Worm (Caenorhabditis elegans) whole organism, L4 larva: Measurements from ENCODE around the gene fox-1.

Experiments
- F10B5.3 ChIP-seq: sonication (generic microtip); optimal IDR thresholded peaks from 2 replicates; lab custom pipeline; 2016; ENCODE audit warnings: mild to moderate bottlenecking, missing genetic modification characterization, missing compliant biosample characterization
- F37D6.2 ChIP-seq: sonication (generic microtip); optimal IDR thresholded peaks from 2 replicates; lab custom pipeline; 2016; ENCODE audit warnings: mild to moderate bottlenecking, missing genetic modification characterization, missing compliant biosample characterization
- T20F7.1 ChIP-seq: fragments of 200-800 bp; sonication (Bioruptor generic); optimal IDR thresholded peaks from 2 replicates; lab custom pipeline; 2018; ENCODE audit warnings: mild to moderate bottlenecking, missing genetic modification characterization, missing compliant biosample characterization
- ZK337.2 ChIP-seq: fragments of 200-800 bp; sonication (Bioruptor generic); IDR thresholded peaks from 2 replicates; pipeline ENCODE4 v1.3.6; 2022; ENCODE audit warnings: missing genetic modification reagents, missing genetic modification characterization, missing compliant biosample characterization
- aha-1 ChIP-seq: fragments of 150-350 bp; peaks from one replicate; lab custom pipeline; 2014; ENCODE audit warnings: missing biosample characterization, missing genetic modification characterization
- aly-2 ChIP-seq: sonication (generic microtip); optimal IDR thresholded peaks from 2 replicates; lab custom pipeline; 2018; ENCODE audit warnings: missing biosample characterization, missing genetic modification characterization
- arid-1 ChIP-seq: fragments of 200-800 bp; sonication (Bioruptor generic); conservative IDR thresholded peaks from 2 replicates; pipeline ENCODE4 v1.3.6; 2022; ENCODE audit warnings: missing genetic modification reagents, missing genetic modification characterization, missing compliant biosample characterization
- attf-4 ChIP-seq: sonication (generic microtip); optimal IDR thresholded peaks from 3 replicates; lab custom pipeline; 2017; ENCODE audit warnings: missing biosample characterization, missing genetic modification characterization
- ceh-28 ChIP-seq: fragments of 150-350 bp; optimal IDR thresholded peaks from 2 replicates; lab custom pipeline; 2014; ENCODE audit warnings: missing biosample characterization, missing genetic modification reagents, missing genetic modification characterization
- ceh-82 ChIP-seq: sonication (generic microtip); optimal IDR thresholded peaks from 2 replicates; lab custom pipeline; 2017; ENCODE audit warnings: missing biosample characterization, missing genetic modification characterization
- daf-16 ChIP-seq, 3 experiments: sonication (generic microtip); optimal IDR thresholded peaks; 2 replicates each; lab custom pipeline; 2016 to 2017; ENCODE audit warnings: missing genetic modification characterization in 3 of 3, missing genetic modification reagents in 3 of 3, mild to moderate bottlenecking in 2 of 3, missing compliant biosample characterization in 2 of 3, missing biosample characterization in 1 of 3, moderate library complexity in 1 of 3
- dmd-6 ChIP-seq: fragments of 200-800 bp; sonication (Bioruptor generic); IDR thresholded peaks from 2 replicates; pipeline ENCODE4 v1.3.6; 2022; ENCODE audit warnings: missing genetic modification reagents, missing genetic modification characterization, missing compliant biosample characterization
- dpl-1 ChIP-seq: fragments of 150-350 bp; optimal IDR thresholded peaks from 2 replicates; lab custom pipeline; 2014; ENCODE audit warnings: missing biosample characterization, missing genetic modification reagents, missing genetic modification characterization
- egl-43 ChIP-seq: fragments of 200-800 bp; sonication (Bioruptor generic); IDR thresholded peaks from 2 replicates; pipeline ENCODE4 v1.3.6; 2022; ENCODE audit warnings: missing genetic modification reagents, missing genetic modification characterization, missing compliant biosample characterization
- fkh-10 ChIP-seq: fragments of 150-350 bp; optimal IDR thresholded peaks from 2 replicates; lab custom pipeline; 2014; ENCODE audit warnings: missing biosample characterization, missing genetic modification reagents, missing genetic modification characterization
- hif-1 ChIP-seq, 2 experiments: sonication (generic microtip); optimal IDR thresholded peaks; 2 replicates each; lab custom pipeline; 2016 to 2017; ENCODE audit warnings: missing compliant biosample characterization in 2 of 2, missing genetic modification characterization in 2 of 2, missing genetic modification reagents in 2 of 2, missing genotype in 2 of 2, mild to moderate bottlenecking in 1 of 2
- hlh-11 ChIP-seq: fragments of 200-800 bp; sonication (Bioruptor generic); optimal IDR thresholded peaks from 2 replicates; lab custom pipeline; 2018; ENCODE audit warnings: mild to moderate bottlenecking, missing genetic modification characterization, missing compliant biosample characterization
- hlh-30 ChIP-seq: sonication (generic microtip); optimal IDR thresholded peaks from 2 replicates; lab custom pipeline; 2017; ENCODE audit warnings: antibody characterized with exemption, mild to moderate bottlenecking, missing genetic modification characterization, missing compliant biosample characterization; ENCODE audit not compliant: insufficient read depth
- hmg-1.1 ChIP-seq: fragments of 200-800 bp; sonication (Bioruptor generic); IDR thresholded peaks from 2 replicates; pipeline ENCODE4 v1.3.6; 2022; ENCODE audit warnings: missing genetic modification reagents, missing genetic modification characterization, missing compliant biosample characterization
- lin-1 ChIP-seq: fragments of 200-800 bp; sonication (Bioruptor generic); IDR thresholded peaks from 2 replicates; pipeline ENCODE4 v1.3.6; 2022; ENCODE audit warnings: missing genetic modification reagents, missing genetic modification characterization, missing compliant biosample characterization
- lin-13 ChIP-seq: fragments of 150-350 bp; optimal IDR thresholded peaks from 2 replicates; lab custom pipeline; 2014; ENCODE audit warnings: missing biosample characterization, missing genetic modification reagents, missing genetic modification characterization
- lin-38 ChIP-seq: fragments of 200-800 bp; sonication (Bioruptor generic); IDR thresholded peaks from 2 replicates; pipeline ENCODE4 v1.3.6; 2022; ENCODE audit warnings: missing genetic modification reagents, missing genetic modification characterization, missing compliant biosample characterization
- lir-3 ChIP-seq: sonication (generic microtip); optimal IDR thresholded peaks from 2 replicates; lab custom pipeline; 2016; ENCODE audit warnings: mild to moderate bottlenecking, missing genetic modification characterization, missing compliant biosample characterization
- lsy-2 ChIP-seq, 2 experiments: fragments of 150-350 bp in 1 of 2; sonication (generic microtip) in 1 of 2; optimal IDR thresholded peaks; 2 replicates each; lab custom pipeline; 2014 to 2017; ENCODE audit warnings: missing biosample characterization in 2 of 2, missing genetic modification characterization in 2 of 2
- mep-1 ChIP-seq: fragments of 150-350 bp; sonication (generic microtip); optimal IDR thresholded peaks from 3 replicates; lab custom pipeline; 2014; ENCODE audit warnings: missing biosample characterization, missing genetic modification characterization
- mxl-2 ChIP-seq: fragments of 200-800 bp; sonication (Bioruptor generic); conservative IDR thresholded peaks from 2 replicates; pipeline ENCODE4 v1.3.6; 2022; ENCODE audit warnings: missing genetic modification reagents, missing genetic modification characterization, missing compliant biosample characterization
- mxl-3 ChIP-seq: fragments of 200-800 bp; sonication (Bioruptor generic); optimal IDR thresholded peaks from 2 replicates; lab custom pipeline; 2018; ENCODE audit warnings: mild to moderate bottlenecking, missing genetic modification characterization, missing compliant biosample characterization
- nhr-28 ChIP-seq: fragments of 150-350 bp; optimal IDR thresholded peaks from 2 replicates; lab custom pipeline; 2014; ENCODE audit warnings: missing biosample characterization, missing genetic modification characterization
- nhr-6 ChIP-seq: fragments of 150-350 bp; optimal IDR thresholded peaks from 2 replicates; lab custom pipeline; 2014; ENCODE audit warnings: missing biosample characterization, missing genetic modification characterization
- nhr-77 ChIP-seq: fragments of 150-350 bp; optimal IDR thresholded peaks from 2 replicates; lab custom pipeline; 2014; ENCODE audit warnings: missing biosample characterization, missing genetic modification characterization
- php-3 ChIP-seq: fragments of 200-800 bp; sonication (Bioruptor generic); IDR thresholded peaks from 2 replicates; pipeline ENCODE4 v1.3.6; 2022; ENCODE audit warnings: missing genetic modification reagents, missing genetic modification characterization, missing compliant biosample characterization
- pqm-1 ChIP-seq: sonication (generic microtip); optimal IDR thresholded peaks from 2 replicates; lab custom pipeline; 2017; ENCODE audit warnings: missing biosample characterization, missing genetic modification characterization
- snpc-1.2 ChIP-seq: fragments of 200-800 bp; sonication (Bioruptor generic); IDR thresholded peaks from 2 replicates; pipeline ENCODE4 v1.3.6; 2022; ENCODE audit warnings: missing genetic modification reagents, missing genetic modification characterization, missing compliant biosample characterization
- tag-97 ChIP-seq: fragments of 200-800 bp; sonication (Bioruptor generic); IDR thresholded peaks from 2 replicates; pipeline ENCODE4 v1.3.6; 2022; ENCODE audit warnings: missing genetic modification characterization, missing compliant biosample characterization
- unc-130 ChIP-seq: sonication (generic microtip); optimal IDR thresholded peaks from 2 replicates; lab custom pipeline; 2016; ENCODE audit warnings: missing genetic modification reagents, missing genetic modification characterization, missing compliant biosample characterization
- unc-39 ChIP-seq: sonication (generic microtip); optimal IDR thresholded peaks from 2 replicates; lab custom pipeline; 2017; ENCODE audit warnings: missing biosample characterization, missing genetic modification characterization
- zfp-2 ChIP-seq: sonication (generic microtip); optimal IDR thresholded peaks from 2 replicates; lab custom pipeline; 2016; ENCODE audit warnings: mild to moderate bottlenecking, missing genetic modification characterization, missing compliant biosample characterization
- zfp-3 ChIP-seq: fragments of 200-800 bp; sonication (Bioruptor generic); conservative IDR thresholded peaks from 2 replicates; pipeline ENCODE4 v1.3.6; 2022; ENCODE audit warnings: missing genetic modification reagents, missing genetic modification characterization, missing compliant biosample characterization
- zip-11 ChIP-seq: fragments of 200-800 bp; sonication (Bioruptor generic); IDR thresholded peaks from 2 replicates; pipeline ENCODE4 v1.3.6; 2022; ENCODE audit warnings: missing genetic modification characterization, missing compliant biosample characterization
- zip-2 ChIP-seq: fragments of 150-350 bp; optimal IDR thresholded peaks from 2 replicates; lab custom pipeline; 2014; ENCODE audit warnings: missing biosample characterization, missing genetic modification characterization
- ztf-11 ChIP-seq: fragments of 150-350 bp; optimal IDR thresholded peaks from 2 replicates; lab custom pipeline; 2014; ENCODE audit warnings: missing biosample characterization, missing genetic modification characterization
- ztf-7 ChIP-seq: fragments of 150-350 bp; optimal IDR thresholded peaks from 2 replicates; lab custom pipeline; 2014; ENCODE audit warnings: missing biosample characterization, missing genetic modification characterization

Gene fox-1

DNA sequence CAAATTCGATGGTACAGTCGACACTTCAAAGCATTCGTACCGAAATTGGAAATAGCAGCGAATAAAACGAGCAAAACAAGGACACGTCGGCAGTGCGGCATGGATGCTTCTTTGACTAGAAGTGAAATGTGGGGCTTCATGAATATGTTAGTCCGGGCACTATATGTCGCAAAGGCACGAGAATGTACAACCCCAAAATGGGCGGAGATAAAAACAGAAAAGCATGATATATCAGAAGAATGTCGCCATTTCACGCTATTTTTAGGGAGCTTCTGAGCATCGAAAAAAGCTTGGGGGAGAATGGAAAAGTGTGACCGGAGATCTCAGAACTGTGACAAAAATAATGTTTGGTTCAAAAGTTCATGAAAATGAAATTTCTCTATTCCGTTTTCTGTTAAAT lies 16.4 kb downstream of the fox-1 start, which contains the start of gene T07D1.3:
Gene T07D1.3 (minus strand): TSS at position 101 of the 400 bp plus-strand sequence.
- TF ChIP-seq zfp-3 (no peak), ztf-11 (no peak), attf-4 (tag; lab: Kevin White, UChicago) (no peak), mxl-3 (GFP tag; lab: Kevin White, UChicago) (no peak), ZK337.2 (GFP tag; lab: Robert Waterston, UW) (no peak), tag-97 (GFP tag; lab: Robert Waterston, UW) (no peak), ceh-82 (tag; lab: Kevin White, UChicago) (no peak), mxl-2 (no peak), zfp-2 (no peak), nhr-6 (tag; lab: Kevin White, UChicago) (no peak), egl-43 (no peak)

DNA sequence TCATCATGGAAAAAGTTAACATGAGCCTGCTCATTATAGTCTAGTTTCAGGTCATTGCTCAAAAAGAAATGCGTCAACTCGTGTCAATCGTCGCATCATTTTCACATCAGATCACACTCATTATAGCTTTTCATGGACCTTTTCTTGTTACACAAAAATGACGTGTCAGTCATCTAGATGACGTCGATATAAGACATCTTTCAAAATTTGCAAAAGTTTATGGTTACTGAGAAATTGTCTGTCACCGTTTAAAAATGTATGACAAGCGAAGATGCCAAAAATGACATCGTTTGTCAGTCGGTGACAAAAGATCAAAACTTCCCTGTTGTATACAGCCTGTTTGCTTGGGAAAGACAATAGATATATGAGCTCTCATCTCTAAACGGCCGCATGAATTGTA lies 18.5 kb downstream of the fox-1 start:
- TF ChIP-seq aha-1 (tag; lab: Kevin White, UChicago) (peak; percentile 88), hmg-1.1 (GFP tag; lab: Robert Waterston, UW) (no peak)

DNA sequence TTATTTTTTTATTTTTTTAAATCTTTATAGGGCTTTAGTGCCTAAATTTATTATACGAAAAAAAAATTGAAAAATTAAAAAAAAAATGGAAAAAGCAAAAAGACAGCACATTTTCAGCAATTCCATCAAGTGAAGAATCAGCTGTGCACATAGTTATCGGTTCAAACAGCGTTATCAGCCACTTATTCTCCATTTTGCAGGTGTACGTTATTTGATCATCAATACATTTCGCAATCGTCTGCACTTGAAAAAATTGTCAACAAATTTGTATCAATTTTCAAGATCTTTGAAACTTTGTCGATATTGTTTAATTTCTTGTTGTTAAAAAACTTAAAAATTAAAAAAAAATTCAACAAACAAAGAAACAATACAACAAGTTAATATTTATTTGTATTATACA lies 20.0 kb downstream of the fox-1 start:
- no peak for TF ChIP-seq aly-2 (tag; lab: Kevin White, UChicago)
- peak; percentile 46 for TF ChIP-seq nhr-77 (tag; lab: Kevin White, UChicago)
- no peak for TF ChIP-seq snpc-1.2 (GFP tag; lab: Robert Waterston, UW)
- TF ChIP-seq pqm-1 (tag; lab: Kevin White, UChicago), result peak; percentile 67
- TF ChIP-seq fkh-10 (GFP tag; lab: Kevin White, UChicago), result no peak
- TF ChIP-seq lsy-2 (tag; optimal IDR thresholded peaks at IDR 0.05; lab: Kevin White, UChicago), result no peak
- TF ChIP-seq nhr-6 (tag; lab: Kevin White, UChicago), result peak; percentile 4
- TF ChIP-seq daf-16 (GFP tag; optimal IDR thresholded peaks at IDR 0.05; lab: Kevin White, UChicago), result no peak
- peak; percentile 96 for TF ChIP-seq daf-16 (tag; optimal IDR thresholded peaks at IDR 0.05; lab: Kevin White, UChicago)
- peak; percentile 74 for TF ChIP-seq hlh-11 (tag; lab: Kevin White, UChicago)
- TF ChIP-seq nhr-28 (tag; lab: Kevin White, UChicago), result peak; percentile 64
- peak; percentile 59 for TF ChIP-seq dmd-6
- TF ChIP-seq lin-13, result no peak

DNA sequence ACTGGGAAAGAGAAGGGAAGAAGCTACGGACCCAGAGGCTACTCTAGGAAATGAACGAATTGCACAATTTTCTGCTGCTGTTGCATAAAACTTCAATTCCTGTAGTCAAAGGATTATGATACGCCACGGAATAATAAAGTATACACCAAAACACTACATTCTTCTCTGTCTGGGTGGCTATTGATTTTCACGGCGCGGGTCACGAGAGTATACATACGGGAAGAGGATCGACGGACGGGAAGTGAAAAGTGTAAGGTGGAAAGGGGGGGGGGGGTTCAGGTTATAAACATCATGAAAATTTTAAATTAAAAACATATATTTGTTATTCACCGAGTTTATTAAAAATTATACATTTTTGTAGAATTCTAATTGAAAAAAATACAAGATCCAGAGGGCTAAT lies 20.4 kb downstream of the fox-1 start:
- TF ChIP-seq zip-11 (GFP tag; lab: Robert Waterston, UW) (no peak), hlh-30 (peak; percentile 41), F10B5.3 (tag; lab: Kevin White, UChicago) (no peak), php-3 (no peak), T20F7.1 (GFP tag; lab: Kevin White, UChicago) (no peak), lin-1 (GFP tag; lab: Robert Waterston, UW) (no peak), lir-3 (no peak), mep-1 (no peak), hif-1 (tag; optimal IDR thresholded peaks at IDR 0.05; lab: Kevin White, UChicago) (no peak)

DNA sequence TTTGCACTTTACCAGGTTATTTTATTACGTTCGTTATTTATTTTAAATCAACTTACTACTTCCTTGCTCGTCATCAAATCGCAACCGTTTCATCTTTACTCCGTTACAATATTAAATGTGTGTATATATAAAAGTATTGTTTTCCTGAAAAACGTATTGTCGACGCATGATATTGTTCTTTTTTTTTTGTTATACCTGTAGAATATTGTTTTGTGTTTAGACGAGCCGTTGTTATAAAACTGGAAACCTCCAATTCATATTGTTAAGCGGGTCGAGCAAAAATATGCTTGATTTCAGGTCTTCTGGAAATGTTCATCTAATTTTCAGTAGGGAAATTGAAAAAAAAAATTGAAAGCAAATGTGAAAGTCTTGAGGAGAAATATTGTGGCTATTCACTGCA lies 20.8 kb downstream of the fox-1 start, which contains the start of gene gid-2:
Gene gid-2 (minus strand): TSS at position 101 of the 400 bp plus-strand sequence.
- no peak for TF ChIP-seq unc-39
- no peak for TF ChIP-seq unc-130
- no peak for TF ChIP-seq arid-1
- no peak for TF ChIP-seq F37D6.2
- no peak for TF ChIP-seq lin-1 (GFP tag; lab: Robert Waterston, UW)
- TF ChIP-seq lin-38 (GFP tag; lab: Robert Waterston, UW), result no peak
- TF ChIP-seq fkh-10 (GFP tag; lab: Kevin White, UChicago), result no peak
- TF ChIP-seq ztf-7 (tag; lab: Kevin White, UChicago), result no peak
- no peak for TF ChIP-seq zip-2
- no peak for TF ChIP-seq zip-11 (GFP tag; lab: Robert Waterston, UW)
- TF ChIP-seq ceh-82 (tag; lab: Kevin White, UChicago), result no peak
- TF ChIP-seq dpl-1 (GFP tag; lab: Kevin White, UChicago), result no peak
- no peak for TF ChIP-seq zfp-3
- TF ChIP-seq ceh-28 (tag; lab: Kevin White, UChicago), result no peak
- TF ChIP-seq dmd-6, result no peak
